Worm (Caenorhabditis elegans) whole organism, young adult: Measurements from ENCODE around the gene ZK666.15.

Experiments
- F55B11.4 ChIP-seq: sonication (generic microtip); optimal IDR thresholded peaks from 2 replicates; lab custom pipeline; 2016; ENCODE audit warnings: missing compliant biosample characterization, missing genetic modification characterization, borderline replicate concordance; ENCODE audit not compliant: insufficient read depth
- ceh-58 ChIP-seq: fragments of 200-800 bp; sonication (Bioruptor generic); IDR thresholded peaks from 2 replicates; pipeline ENCODE4 v1.3.6; 2022; ENCODE audit warnings: missing genetic modification characterization, missing compliant biosample characterization
- madf-3 ChIP-seq: fragments of 200-800 bp; sonication (Bioruptor generic); IDR thresholded peaks from 2 replicates; pipeline ENCODE4 v1.3.6; 2022; ENCODE audit warnings: missing genetic modification reagents, missing genetic modification characterization, missing compliant biosample characterization
- nfya-1 ChIP-seq: sonication (generic microtip); optimal IDR thresholded peaks from 2 replicates; lab custom pipeline; 2017; ENCODE audit warnings: antibody characterized with exemption, missing compliant biosample characterization, missing genetic modification characterization, borderline replicate concordance; ENCODE audit not compliant: insufficient read depth
- snpc-4 ChIP-seq, 5 experiments: fragments of 150-350 bp in 1 of 5; sonication (generic microtip) in 4 of 5; optimal IDR thresholded peaks; 2 replicates each; lab custom pipeline; 2014 to 2018; ENCODE audit warnings: missing genetic modification characterization in 5 of 5, missing biosample characterization in 3 of 5, antibody characterized with exemption in 2 of 5, mild to moderate bottlenecking in 2 of 5, missing compliant biosample characterization in 2 of 5, missing genotype in 2 of 5, moderate library complexity in 2 of 5, missing genetic modification reagents in 1 of 5

ce11 chrII:10471247-10471646, 15.6 kb upstream of the ZK666.15 start, which contains the start of gene ZK666.1:
- no peak for TF ChIP-seq ceh-58
- no peak for TF ChIP-seq nfya-1 (tag; lab: Kevin White, UChicago)
- TF ChIP-seq madf-3 (GFP tag; lab: Robert Waterston, UW) = no peak
- no peak for TF ChIP-seq snpc-4 (GFP tag; optimal IDR thresholded peaks at IDR 0.05; lab: Kevin White, UChicago)
- TF ChIP-seq snpc-4 (tag; optimal IDR thresholded peaks at IDR 0.05; lab: Kevin White, UChicago) = no peak
- TF ChIP-seq F55B11.4 (tag; lab: Kevin White, UChicago) = no peak
